Fruit fly (Drosophila melanogaster) whole organism, embryonic: Measurements from ENCODE around the gene Cap-D3.
A peak's percentile ranks its signal among the peaks of the same experiment; 100 is the strongest.

Source experiments
- Abd-B ChIP-seq: fragments of 200-800 bp; sonication (Bioruptor generic); optimal IDR thresholded peaks from 2 replicates; lab custom pipeline; 2018; ENCODE audit warnings: missing biosample characterization, mild to moderate bottlenecking, missing genetic modification characterization, moderate library complexity
- Aef1 ChIP-seq: fragments of 200-800 bp; sonication (Bioruptor generic); IDR thresholded peaks from 3 replicates; pipeline ENCODE4 v1.3.6; 2022; ENCODE audit warnings: missing biosample characterization, missing genetic modification characterization
- CG10267 ChIP-seq: fragments of 200-800 bp; sonication (Bioruptor generic); optimal IDR thresholded peaks from 2 replicates; lab custom pipeline; 2018; ENCODE audit warnings: missing biosample characterization, mild to moderate bottlenecking, missing genetic modification characterization, moderate library complexity
- CG11695 ChIP-seq: fragments of 200-800 bp; sonication (Bioruptor generic); IDR thresholded peaks from 3 replicates; pipeline ENCODE4 v1.3.6; 2022; ENCODE audit warnings: missing biosample characterization, missing genetic modification characterization
- CG12942 ChIP-seq: fragments of 200-800 bp; sonication (Bioruptor generic); optimal IDR thresholded peaks from 3 replicates; lab custom pipeline; 2016; ENCODE audit warnings: missing biosample characterization, missing genetic modification characterization
- CG15514 ChIP-seq: fragments of 200-800 bp; sonication (Bioruptor generic); optimal IDR thresholded peaks from 3 replicates; lab custom pipeline; 2017; ENCODE audit warnings: missing biosample characterization, missing genetic modification characterization, mild to moderate bottlenecking, moderate library complexity, missing genetic modification reagents
- CG18476 ChIP-seq: fragments of 200-800 bp; sonication (Bioruptor generic); optimal IDR thresholded peaks from 2 replicates; lab custom pipeline; 2016; ENCODE audit warnings: missing biosample characterization, mild to moderate bottlenecking, missing genetic modification characterization
- CG2116 ChIP-seq: fragments of 200-800 bp; sonication (Bioruptor generic); optimal IDR thresholded peaks from 3 replicates; lab custom pipeline; 2018; ENCODE audit warnings: missing biosample characterization, mild to moderate bottlenecking, missing genetic modification characterization
- CG30403 ChIP-seq: fragments of 200-800 bp; sonication (Bioruptor generic); optimal IDR thresholded peaks from 3 replicates; lab custom pipeline; 2016; ENCODE audit warnings: missing biosample characterization, missing genetic modification characterization
- CG32772 ChIP-seq: fragments of 200-800 bp; sonication (Bioruptor generic); IDR thresholded peaks from 2 replicates; pipeline ENCODE4 v1.3.6; 2022; ENCODE audit warnings: missing biosample characterization, missing genetic modification characterization
- CG34376 ChIP-seq: fragments of 200-800 bp; sonication (Bioruptor generic); optimal IDR thresholded peaks from 2 replicates; lab custom pipeline; 2018; ENCODE audit warnings: missing biosample characterization, mild to moderate bottlenecking, missing genetic modification characterization
- CG4424 ChIP-seq: fragments of 200-800 bp; sonication (Bioruptor generic); optimal IDR thresholded peaks from 3 replicates; lab custom pipeline; 2016; ENCODE audit warnings: missing biosample characterization, missing genetic modification characterization
- CG4820 ChIP-seq: fragments of 200-800 bp; sonication (Bioruptor generic); optimal IDR thresholded peaks from 3 replicates; lab custom pipeline; 2016; ENCODE audit warnings: missing biosample characterization, missing genetic modification characterization
- CG8089 ChIP-seq: fragments of 200-800 bp; sonication (Bioruptor generic); optimal IDR thresholded peaks from 3 replicates; lab custom pipeline; 2016; ENCODE audit warnings: missing biosample characterization, missing genetic modification characterization
- CG9817 ChIP-seq: fragments of 200-800 bp; sonication (Bioruptor generic); optimal IDR thresholded peaks from 2 replicates; lab custom pipeline; 2018; ENCODE audit warnings: missing biosample characterization, mild to moderate bottlenecking, missing genetic modification characterization, moderate library complexity
- CG9932 ChIP-seq: fragments of 200-800 bp; sonication (Bioruptor generic); IDR thresholded peaks from 2 replicates; pipeline ENCODE4 v1.3.6; 2022; ENCODE audit warnings: missing biosample characterization, missing genetic modification characterization
- CoRest ChIP-seq: fragments of 200-800 bp; sonication (Bioruptor generic); optimal IDR thresholded peaks from 3 replicates; lab custom pipeline; 2018; ENCODE audit warnings: missing biosample characterization, mild to moderate bottlenecking, missing genetic modification characterization, moderate library complexity
- Dek ChIP-seq: fragments of 200-800 bp; sonication (Bioruptor generic); optimal IDR thresholded peaks from 3 replicates; lab custom pipeline; 2019; ENCODE audit warnings: missing biosample characterization, mild to moderate bottlenecking, missing genetic modification characterization, moderate library complexity
- Dip3 ChIP-seq: fragments of 200-800 bp; sonication (Bioruptor generic); optimal IDR thresholded peaks from 3 replicates; lab custom pipeline; 2016; ENCODE audit warnings: missing biosample characterization, missing genetic modification characterization
- ERR ChIP-seq: fragments of 200-800 bp; sonication (Bioruptor generic); optimal IDR thresholded peaks from 2 replicates; lab custom pipeline; 2016; ENCODE audit warnings: missing biosample characterization, missing genetic modification characterization
- Eip74EF ChIP-seq, 2 experiments: fragments of 200-800 bp in 1 of 2; fragments of >200 bp in 1 of 2; sonication (Bioruptor generic) in 1 of 2; optimal IDR thresholded peaks; 2 replicates each; lab custom pipeline; 2017 to 2019; ENCODE audit warnings: missing biosample characterization in 2 of 2, missing genetic modification characterization in 2 of 2, mild to moderate bottlenecking in 1 of 2, moderate library complexity in 1 of 2
- GATAe ChIP-seq: fragments of 200-800 bp; sonication (Bioruptor generic); conservative IDR thresholded peaks from 2 replicates; pipeline ENCODE4 v1.3.6; 2022; ENCODE audit warnings: missing biosample characterization, missing genetic modification characterization
- HLH54F ChIP-seq: fragments of 200-800 bp; sonication (Bioruptor generic); optimal IDR thresholded peaks from 3 replicates; lab custom pipeline; 2016; ENCODE audit warnings: missing biosample characterization, missing genetic modification characterization
- HLHmδ ChIP-seq: fragments of 200-800 bp; sonication (Bioruptor generic); optimal IDR thresholded peaks from 2 replicates; lab custom pipeline; 2018; ENCODE audit warnings: missing biosample characterization, mild to moderate bottlenecking, missing genetic modification characterization, moderate library complexity
- Hey ChIP-seq: fragments of 200-800 bp; sonication (Bioruptor generic); optimal IDR thresholded peaks from 3 replicates; lab custom pipeline; 2018; ENCODE audit warnings: missing biosample characterization, mild to moderate bottlenecking, missing genetic modification characterization
- Hmx ChIP-seq: fragments of 200-800 bp; sonication (Bioruptor generic); optimal IDR thresholded peaks from 2 replicates; lab custom pipeline; 2016; ENCODE audit warnings: missing biosample characterization, missing genetic modification characterization
- Jarid2 ChIP-seq: fragments of 200-800 bp; sonication (Bioruptor generic); optimal IDR thresholded peaks from 3 replicates; lab custom pipeline; 2017; ENCODE audit warnings: mild to moderate bottlenecking, missing biosample characterization, missing genetic modification reagents, missing genetic modification characterization
- Kr ChIP-seq: fragments of 200-800 bp; sonication (Bioruptor generic); optimal IDR thresholded peaks from 2 replicates; lab custom pipeline; 2017; ENCODE audit warnings: missing biosample characterization, mild to moderate bottlenecking, missing genetic modification characterization
- Lhr ChIP-seq: fragments of 200-800 bp; sonication (Bioruptor generic); optimal IDR thresholded peaks from 3 replicates; lab custom pipeline; 2017; ENCODE audit warnings: mild to moderate bottlenecking, missing biosample characterization, missing genetic modification reagents, missing genetic modification characterization
- Mes4 ChIP-seq: fragments of 200-800 bp; sonication (Bioruptor generic); optimal IDR thresholded peaks from 2 replicates; lab custom pipeline; 2016; ENCODE audit warnings: missing biosample characterization, missing genetic modification characterization
- Oaz ChIP-seq: fragments of 200-800 bp; sonication (Bioruptor generic); IDR thresholded peaks from 2 replicates; pipeline ENCODE4 v1.3.6; 2022; ENCODE audit warnings: missing biosample characterization, missing genetic modification characterization
- Pdp1 ChIP-seq, 2 experiments: fragments of 200-800 bp; sonication (Bioruptor generic); optimal IDR thresholded peaks; 3 replicates each; lab custom pipeline; 2016; ENCODE audit warnings: missing biosample characterization in 2 of 2, missing genetic modification characterization in 2 of 2, mild to moderate bottlenecking in 1 of 2, moderate library complexity in 1 of 2
- chinmo ChIP-seq: fragments of 200-800 bp; sonication (Bioruptor generic); IDR thresholded peaks from 4 replicates; pipeline ENCODE4 v1.3.6; 2022; ENCODE audit warnings: missing biosample characterization, missing genetic modification characterization; ENCODE audit not compliant: partially characterized antibody
- da ChIP-seq: fragments of 200-800 bp; sonication (Bioruptor generic); optimal IDR thresholded peaks from 2 replicates; lab custom pipeline; 2016; ENCODE audit warnings: missing biosample characterization, missing genetic modification characterization
- gt ChIP-seq: fragments of 200-800 bp; sonication (Bioruptor generic); IDR thresholded peaks from 2 replicates; pipeline ENCODE4 v1.3.6; 2022; ENCODE audit warnings: missing biosample characterization, missing genetic modification characterization
- jigr1 ChIP-seq: fragments of 200-800 bp; sonication (Bioruptor generic); IDR thresholded peaks from 3 replicates; pipeline ENCODE4 v1.3.6; 2022; ENCODE audit warnings: missing biosample characterization, missing genetic modification characterization
- klu ChIP-seq: fragments of 200-800 bp; sonication (Bioruptor generic); IDR thresholded peaks from 2 replicates; pipeline ENCODE4 v1.3.6; 2022; ENCODE audit warnings: missing biosample characterization, missing genetic modification characterization
- org-1 ChIP-seq: fragments of 200-800 bp; sonication (Bioruptor generic); optimal IDR thresholded peaks from 2 replicates; lab custom pipeline; 2017; ENCODE audit warnings: missing biosample characterization, missing genetic modification characterization
- pan ChIP-seq, 4 experiments: fragments of >200 bp in 3 of 4; fragments of 200-800 bp in 1 of 4; sonication (Bioruptor generic) in 1 of 4; optimal IDR thresholded peaks in 3 of 4; IDR thresholded peaks in 1 of 4; 2 replicates each; pipeline versions ENCODE4 v1.3.6 to Lab custom; 2017 to 2022; ENCODE audit warnings: missing biosample characterization in 2 of 4, missing genetic modification characterization in 2 of 4, mixed read lengths in 1 of 4
- peb ChIP-seq: fragments of 200-800 bp; sonication (Bioruptor generic); IDR thresholded peaks from 2 replicates; pipeline ENCODE4 v1.3.6; 2022; ENCODE audit warnings: missing biosample characterization, missing genetic modification characterization
- phol ChIP-seq: fragments of 200-800 bp; sonication (Bioruptor generic); optimal IDR thresholded peaks from 3 replicates; lab custom pipeline; 2018; ENCODE audit warnings: missing biosample characterization, mild to moderate bottlenecking, missing genetic modification characterization, moderate library complexity
- sc ChIP-seq, 3 experiments: fragments of >200 bp in 2 of 3; fragments of 200-800 bp in 1 of 3; sonication (Bioruptor generic) in 1 of 3; optimal IDR thresholded peaks; 2 replicates in 2 of 3; 3 replicates in 1 of 3; lab custom pipeline; 2017; ENCODE audit warnings: mild to moderate bottlenecking in 1 of 3, missing biosample characterization in 1 of 3, missing genetic modification characterization in 1 of 3, missing genetic modification reagents in 1 of 3
- sens ChIP-seq: fragments of 200-800 bp; sonication (Bioruptor generic); peaks from one replicate; lab custom pipeline; 2016; ENCODE audit warnings: missing biosample characterization, missing genetic modification characterization
- sna ChIP-seq: fragments of 200-800 bp; sonication (Bioruptor generic); IDR thresholded peaks from 2 replicates; pipeline ENCODE4 v1.3.6; 2022; ENCODE audit warnings: missing biosample characterization, missing genetic modification characterization; ENCODE audit not compliant: partially characterized antibody
- ssp ChIP-seq: fragments of 200-800 bp; sonication (Bioruptor generic); IDR thresholded peaks from 2 replicates; pipeline ENCODE4 v1.3.6; 2022; ENCODE audit warnings: missing biosample characterization, missing genetic modification characterization
- unpg ChIP-seq: fragments of 200-800 bp; sonication (Bioruptor generic); optimal IDR thresholded peaks from 3 replicates; lab custom pipeline; 2018; ENCODE audit warnings: missing biosample characterization, mild to moderate bottlenecking, missing genetic modification characterization, moderate library complexity
- vnd ChIP-seq: fragments of 200-800 bp; sonication (Bioruptor generic); IDR thresholded peaks from 3 replicates; pipeline ENCODE4 v1.3.6; 2022; ENCODE audit warnings: missing biosample characterization, missing genetic modification characterization; ENCODE audit not compliant: partially characterized antibody
- wek ChIP-seq: fragments of 200-800 bp; sonication (Bioruptor generic); optimal IDR thresholded peaks from 3 replicates; lab custom pipeline; 2018; ENCODE audit warnings: missing biosample characterization, mild to moderate bottlenecking, missing genetic modification characterization, moderate library complexity

Cap-D3 gene

DNA sequence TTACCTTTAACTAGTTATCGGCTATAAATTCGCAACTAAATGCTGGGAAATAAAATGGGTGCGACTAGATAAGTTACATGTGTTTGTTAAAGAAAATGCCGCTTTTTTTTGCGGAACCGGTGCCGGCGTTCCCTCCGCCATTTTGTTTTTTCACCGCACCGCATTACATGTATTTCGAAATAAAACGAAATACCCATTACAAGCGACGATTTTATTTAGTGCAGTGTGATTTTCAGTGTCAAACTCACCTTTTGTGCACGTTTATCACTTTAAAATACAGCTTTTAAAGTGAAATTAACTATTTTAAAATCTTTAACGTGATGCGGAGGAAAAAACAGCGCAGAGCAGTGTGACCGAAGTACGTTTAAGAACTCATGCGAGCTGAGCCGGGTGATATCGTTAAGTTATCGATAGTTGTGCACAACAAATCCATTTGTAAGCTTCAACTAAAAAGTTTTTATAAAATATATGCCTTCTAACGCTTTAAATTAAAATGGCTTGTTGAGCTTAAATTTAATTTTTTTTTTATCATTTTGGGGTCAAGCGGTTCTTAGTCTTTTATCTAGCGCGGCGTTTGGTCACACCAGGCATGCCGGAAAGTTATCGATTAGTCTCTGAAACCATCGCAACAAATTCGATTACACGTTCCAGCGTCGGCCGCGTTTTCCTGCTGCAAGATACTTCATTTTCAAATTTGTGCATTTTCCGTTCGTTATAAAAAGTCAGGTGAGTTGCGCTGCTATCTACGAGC lies 16.4 kb downstream of the Cap-D3 start, which contains the start of the genes Hel25E and Lam (continued):
- no peak for TF ChIP-seq Abd-B (GFP tag; lab: Kevin White, UChicago)
- TF ChIP-seq Lhr (GFP tag; lab: Kevin White, UChicago): peak; percentile 55
- no peak for TF ChIP-seq CG4424
- peak; percentile 35; the same call in 1 of the 2 replicates for TF ChIP-seq CG9932 (GFP tag; lab: Robert Waterston, UW)
- TF ChIP-seq ERR (GFP tag; lab: Kevin White, UChicago): no peak
- TF ChIP-seq Kr: no peak
- TF ChIP-seq chinmo (GFP tag; lab: Robert Waterston, UW): no peak
- TF ChIP-seq CG9817 (tag; lab: Kevin White, UChicago): no peak
- no peak for TF ChIP-seq GATAe (GFP tag; lab: Robert Waterston, UW)
- TF ChIP-seq CG32772 (GFP tag; lab: Robert Waterston, UW): no peak
- no peak for TF ChIP-seq peb (GFP tag; lab: Robert Waterston, UW)
- TF ChIP-seq CG12942: no peak
- no peak for TF ChIP-seq Oaz (GFP tag; lab: Robert Waterston, UW)
- no peak for TF ChIP-seq Jarid2 (GFP tag; lab: Kevin White, UChicago)
- TF ChIP-seq CG10267 (tag; lab: Kevin White, UChicago): peak; percentile 69
- TF ChIP-seq sens (GFP tag; lab: Kevin White, UChicago): peak; percentile 92
- TF ChIP-seq Mes4 (GFP tag; lab: Kevin White, UChicago): no peak
- TF ChIP-seq CG34376 (GFP tag; lab: Kevin White, UChicago): no peak
- TF ChIP-seq sna (GFP tag; lab: Robert Waterston, UW): peak; percentile 93
- TF ChIP-seq Eip74EF (GFP tag; optimal IDR thresholded peaks at IDR 0.05; lab: Kevin White, UChicago): no peak
- TF ChIP-seq pan (optimal IDR thresholded peaks at IDR 0.05; lab: Kevin White, UChicago): no peak
- TF ChIP-seq pan (GFP tag; optimal IDR thresholded peaks at IDR 0.05 in 1 of 2, IDR thresholded peaks at IDR 0.05 in 1 of 2): no peak
- no peak for TF ChIP-seq ssp
- peak; percentile 12 for TF ChIP-seq CG30403 (GFP tag; lab: Kevin White, UChicago)
- no peak for TF ChIP-seq unpg
- no peak for TF ChIP-seq Hey (tag; lab: Kevin White, UChicago)
- TF ChIP-seq jigr1 (GFP tag; lab: Robert Waterston, UW): no peak
- no peak for TF ChIP-seq HLHmδ (GFP tag; lab: Kevin White, UChicago)
- peak; percentile 6 for TF ChIP-seq HLH54F (GFP tag; lab: Kevin White, UChicago)
- no peak for TF ChIP-seq da
- peak; percentile 5 to 7 for TF ChIP-seq Pdp1 (GFP tag; optimal IDR thresholded peaks at IDR 0.05; lab: Kevin White, UChicago)
- no peak for TF ChIP-seq Aef1
- TF ChIP-seq CG4820 (GFP tag; lab: Kevin White, UChicago): no peak
- TF ChIP-seq phol (tag; lab: Kevin White, UChicago): peak; percentile 96
- TF ChIP-seq Dip3: no peak
- no peak for TF ChIP-seq Hmx (GFP tag; lab: Kevin White, UChicago)
- TF ChIP-seq wek: no peak
- TF ChIP-seq vnd (GFP tag; lab: Robert Waterston, UW): peak; percentile 85
- no peak for TF ChIP-seq gt
- no peak for TF ChIP-seq CG18476
- TF ChIP-seq CG2116: peak; percentile 89
- TF ChIP-seq klu (GFP tag; lab: Robert Waterston, UW): no peak
- peak; percentile 73 for TF ChIP-seq CG15514 (GFP tag; lab: Kevin White, UChicago)
- TF ChIP-seq CoRest (tag; lab: Kevin White, UChicago): peak; percentile 3
- peak; percentile 17 for TF ChIP-seq Dek (tag; lab: Kevin White, UChicago)
- TF ChIP-seq sc (optimal IDR thresholded peaks at IDR 0.05; lab: Kevin White, UChicago): no peak
- TF ChIP-seq sc (GFP tag; optimal IDR thresholded peaks at IDR 0.05; lab: Kevin White, UChicago): no peak
- no peak for TF ChIP-seq CG11695 (GFP tag; lab: Robert Waterston, UW)
- TF ChIP-seq org-1: no peak
- TF ChIP-seq CG8089 (GFP tag; lab: Kevin White, UChicago): no peak
